ENCODE assay signal across 1 fruit fly cellular context in the genomic region with DNA sequence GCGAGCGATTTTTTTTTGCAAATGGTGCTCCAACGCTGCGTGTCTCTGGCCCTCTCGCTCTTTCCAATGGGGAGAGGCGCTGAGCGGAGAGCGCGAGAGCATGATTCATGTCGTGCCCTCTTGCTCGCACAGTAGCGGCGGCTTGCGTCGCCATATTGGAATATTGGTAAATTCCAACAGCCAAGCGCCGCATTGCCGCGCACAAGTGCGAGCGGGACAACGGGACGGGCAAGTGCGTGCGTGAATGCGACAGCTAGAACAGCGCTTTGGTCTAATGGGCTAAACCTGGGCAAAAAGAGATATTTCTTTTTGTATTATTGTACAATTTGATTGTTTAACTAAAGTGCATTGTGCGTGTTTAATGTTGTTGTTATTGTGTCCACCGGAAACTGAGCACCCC.
TF ChIP-seq lines count a peak whose summit lies in the region.

No protein-coding gene starts in this region.

TF ChIP-seq in whole organism, embryonic, 481 proteins besides CTCF, POLR2A, EP300 and RAD21 (continued from another document and continues in another):
- TF ChIP-seq CG2889 (GFP tag; IDR thresholded peaks at IDR 0.05; lab: Robert Waterston, UW) (no peak), CG7372 (GFP tag; IDR thresholded peaks at IDR 0.05; lab: Robert Waterston, UW) (peak; percentile 19; the same call in 1 of the 2 replicates), bbx (GFP tag; IDR thresholded peaks at IDR 0.05; lab: Robert Waterston, UW; ENCODE audit: partially characterized antibody) (peak; percentile 69), sisA (GFP tag; IDR thresholded peaks at IDR 0.05; lab: Robert Waterston, UW) (no peak), zfh1 (GFP tag; IDR thresholded peaks at IDR 0.05; lab: Robert Waterston, UW) (peak; percentile 47; the same call in 1 of the 3 replicates), cad (GFP tag; optimal IDR thresholded peaks at IDR 0.05; lab: Kevin White, UChicago) (no peak), CG13624 (GFP tag; optimal IDR thresholded peaks at IDR 0.05; lab: Kevin White, UChicago) (peak; percentile 38), klu (GFP tag; IDR thresholded peaks at IDR 0.05; lab: Robert Waterston, UW) (0 out of 2 replicates have a peak, but pooled peaks have one; percentile 12), scrt (GFP tag; optimal IDR thresholded peaks at IDR 0.05; lab: Kevin White, UChicago) (peak; percentile 55), MBD-R2 (GFP tag; IDR thresholded peaks at IDR 0.05; lab: Robert Waterston, UW) (peak; percentile 30; the same call in 1 of the 2 replicates), bsh (GFP tag; optimal IDR thresholded peaks at IDR 0.05; lab: Kevin White, UChicago) (peak in 1 of 2 experiments; percentile 11), Atf-2 (GFP tag; optimal IDR thresholded peaks at IDR 0.05; lab: Kevin White, UChicago) (no peak), CG17385 (GFP tag; optimal IDR thresholded peaks at IDR 0.05; lab: Kevin White, UChicago) (peak; percentile 13), CG15479 (GFP tag; optimal IDR thresholded peaks at IDR 0.05; lab: Kevin White, UChicago) (peak; percentile 82), Nf-YC (tag; optimal IDR thresholded peaks at IDR 0.05; lab: Kevin White, UChicago) (peak; percentile 89), HLH4C (GFP tag; IDR thresholded peaks at IDR 0.05; lab: Robert Waterston, UW; ENCODE audit: partially characterized antibody) (peak; percentile 35), B-H2 (GFP tag; optimal IDR thresholded peaks at IDR 0.05; lab: Kevin White, UChicago) (peak; percentile 64), CG17186 (GFP tag; optimal IDR thresholded peaks at IDR 0.05; lab: Kevin White, UChicago) (peak; percentile 30), CG14441 (GFP tag; IDR thresholded peaks at IDR 0.05; lab: Robert Waterston, UW) (0 out of 2 replicates have a peak, but pooled peaks have one; percentile 36), unpg (GFP tag; optimal IDR thresholded peaks at IDR 0.05; lab: Kevin White, UChicago) (no peak), CG17912 (GFP tag; optimal IDR thresholded peaks at IDR 0.05; lab: Kevin White, UChicago) (peak; percentile 6), nerfin-1 (tag; optimal IDR thresholded peaks at IDR 0.05; lab: Kevin White, UChicago) (peak; percentile 100), pfk (GFP tag; optimal IDR thresholded peaks at IDR 0.05; lab: Kevin White, UChicago) (peak; percentile 3), CG12219 (GFP tag; optimal IDR thresholded peaks at IDR 0.05; lab: Kevin White, UChicago) (peak; percentile 31), CoRest (tag; optimal IDR thresholded peaks at IDR 0.05; lab: Kevin White, UChicago) (peak; percentile 16), mld (GFP tag; IDR thresholded peaks at IDR 0.05; lab: Robert Waterston, UW; ENCODE audit: partially characterized antibody) (peak; percentile 74; the same call in 2 of the 3 replicates), inv (GFP tag; IDR thresholded peaks at IDR 0.05; lab: Robert Waterston, UW; ENCODE audit: partially characterized antibody) (peak; percentile 38), CG12299 (tag; optimal IDR thresholded peaks at IDR 0.05; lab: Kevin White, UChicago) (no peak), crol (GFP tag; IDR thresholded peaks at IDR 0.05; lab: Robert Waterston, UW) (peak; percentile 64), Meics (GFP tag; optimal IDR thresholded peaks at IDR 0.05; lab: Kevin White, UChicago) (peak; percentile 11), lab (GFP tag; optimal IDR thresholded peaks at IDR 0.05; lab: Kevin White, UChicago) (peak; percentile 58), PHDP (tag; optimal IDR thresholded peaks at IDR 0.05; lab: Kevin White, UChicago) (no peak), jumu (GFP tag; optimal IDR thresholded peaks at IDR 0.05; lab: Kevin White, UChicago) (peak; percentile 31), Hmr (GFP tag; optimal IDR thresholded peaks at IDR 0.05; lab: Kevin White, UChicago) (peak; percentile 39), GATAe (GFP tag; conservative IDR thresholded peaks at IDR 0.05; lab: Robert Waterston, UW) (peak; percentile 38; the same call in 1 of the 2 replicates), fd3F (GFP tag; optimal IDR thresholded peaks at IDR 0.05; lab: Kevin White, UChicago) (no peak), Max (GFP tag; optimal IDR thresholded peaks at IDR 0.05; lab: Kevin White, UChicago) (peak; percentile 29), CG6791 (GFP tag; IDR thresholded peaks at IDR 0.05; lab: Robert Waterston, UW; ENCODE audit: partially characterized antibody) (peak; percentile 65; the same call in 2 of the 3 replicates), oc (tag; optimal IDR thresholded peaks at IDR 0.05; lab: Kevin White, UChicago) (peak; percentile 4), gfzf (GFP tag; optimal IDR thresholded peaks at IDR 0.05; lab: Kevin White, UChicago) (no peak), CG17359 (tag; optimal IDR thresholded peaks at IDR 0.05; lab: Kevin White, UChicago) (no peak), CG32772 (GFP tag; IDR thresholded peaks at IDR 0.05; lab: Robert Waterston, UW) (peak; percentile 86), CG15601 (tag; optimal IDR thresholded peaks at IDR 0.05; lab: Kevin White, UChicago) (no peak), CG16779 (GFP tag; IDR thresholded peaks at IDR 0.05; lab: Robert Waterston, UW) (no peak), grau (tag; optimal IDR thresholded peaks at IDR 0.05; lab: Kevin White, UChicago) (peak; percentile 6), vnd (GFP tag; IDR thresholded peaks at IDR 0.05; lab: Robert Waterston, UW; ENCODE audit: partially characterized antibody) (peak; percentile 7; the same call in 1 of the 3 replicates), chinmo (GFP tag; IDR thresholded peaks at IDR 0.05; lab: Robert Waterston, UW; ENCODE audit: partially characterized antibody) (peak; percentile 78; the same call in 1 of the 4 replicates), insv (GFP tag; optimal IDR thresholded peaks at IDR 0.05; lab: Kevin White, UChicago) (peak in 1 of 2 experiments; percentile 62), CG8924 (tag; optimal IDR thresholded peaks at IDR 0.05; lab: Kevin White, UChicago) (peak; percentile 74), NfI (GFP tag; optimal IDR thresholded peaks at IDR 0.05; lab: Kevin White, UChicago) (peak; percentile 36), twi (tag; optimal IDR thresholded peaks at IDR 0.05; lab: Kevin White, UChicago) (peak; percentile 53), Hand (GFP tag; optimal IDR thresholded peaks at IDR 0.05; lab: Kevin White, UChicago) (peak; percentile 47), zen2 (GFP tag; IDR thresholded peaks at IDR 0.05; lab: Robert Waterston, UW; ENCODE audit: partially characterized antibody) (no peak), nmo (GFP tag; optimal IDR thresholded peaks at IDR 0.05; lab: Kevin White, UChicago) (peak; percentile 82), CG10654 (GFP tag; optimal IDR thresholded peaks at IDR 0.05; lab: Kevin White, UChicago) (no peak), CG6854 (GFP tag; optimal IDR thresholded peaks at IDR 0.05; lab: Kevin White, UChicago) (no peak), CG12659 (GFP tag; optimal IDR thresholded peaks at IDR 0.05; lab: Kevin White, UChicago) (peak; percentile 69), disco-r (GFP tag; optimal IDR thresholded peaks at IDR 0.05; lab: Kevin White, UChicago) (peak; percentile 26), eyg (GFP tag; optimal IDR thresholded peaks at IDR 0.05; lab: Kevin White, UChicago) (no peak), nom (GFP tag; optimal IDR thresholded peaks at IDR 0.05; lab: Kevin White, UChicago) (peak; percentile 48), Xbp1 (GFP tag; optimal IDR thresholded peaks at IDR 0.05; lab: Kevin White, UChicago) (peak; percentile 13), yki (optimal IDR thresholded peaks at IDR 0.05; lab: Kevin White, UChicago) (peak; percentile 27), kay (GFP tag; optimal IDR thresholded peaks at IDR 0.05; lab: Kevin White, UChicago) (peak; percentile 93), cg (GFP tag; optimal IDR thresholded peaks at IDR 0.05; lab: Kevin White, UChicago) (peak; percentile 48), Mad (GFP tag; optimal IDR thresholded peaks at IDR 0.05; lab: Kevin White, UChicago) (no peak), vvl (GFP tag; IDR thresholded peaks at IDR 0.05; lab: Robert Waterston, UW) (peak; percentile 35; the same call in 1 of the 2 replicates), CG9727 (GFP tag; optimal IDR thresholded peaks at IDR 0.05; lab: Kevin White, UChicago) (peak; percentile 2), tll (GFP tag; optimal IDR thresholded peaks at IDR 0.05; lab: Kevin White, UChicago) (peak in 1 of 2 experiments; percentile 76), dmrt99B (tag; optimal IDR thresholded peaks at IDR 0.05; lab: Kevin White, UChicago) (peak; percentile 22), nerfin-2 (GFP tag; IDR thresholded peaks at IDR 0.05; lab: Robert Waterston, UW; ENCODE audit: partially characterized antibody) (0 out of 2 replicates have a peak, but pooled peaks have one; percentile 42), otp (GFP tag; IDR thresholded peaks at IDR 0.05; lab: Robert Waterston, UW) (0 out of 3 replicates have a peak, but pooled peaks have one; percentile 23), MESR4 (GFP tag; optimal IDR thresholded peaks at IDR 0.05; lab: Kevin White, UChicago) (peak; percentile 13), ken (GFP tag; IDR thresholded peaks at IDR 0.05; lab: Robert Waterston, UW) (no peak), MTF-1 (GFP tag; optimal IDR thresholded peaks at IDR 0.05; lab: Kevin White, UChicago; ENCODE audit: borderline replicate concordance) (peak; percentile 16), CG4730 (GFP tag; IDR thresholded peaks at IDR 0.05; lab: Robert Waterston, UW) (no peak), Bgb (GFP tag; IDR thresholded peaks at IDR 0.05; lab: Robert Waterston, UW; ENCODE audit: partially characterized antibody) (peak; percentile 72), CG30020 (tag; optimal IDR thresholded peaks at IDR 0.05; lab: Kevin White, UChicago) (peak; percentile 19), HmgD (GFP tag; optimal IDR thresholded peaks at IDR 0.05; lab: Kevin White, UChicago) (peak; percentile 45), Dfd (GFP tag; optimal IDR thresholded peaks at IDR 0.05; lab: Kevin White, UChicago) (no peak), ara (GFP tag; IDR thresholded peaks at IDR 0.05; lab: Robert Waterston, UW) (peak; percentile 61), Ada2b (GFP tag; IDR thresholded peaks at IDR 0.05; lab: Robert Waterston, UW) (peak; percentile 15; the same call in 1 of the 2 replicates), chn (GFP tag; optimal IDR thresholded peaks at IDR 0.05; lab: Kevin White, UChicago) (peak; percentile 25), Hr51 (GFP tag; optimal IDR thresholded peaks at IDR 0.05; lab: Kevin White, UChicago) (peak in 1 of 2 experiments; percentile 13), Dip3 (GFP tag; optimal IDR thresholded peaks at IDR 0.05; lab: Kevin White, UChicago) (peak; percentile 12), CG8765 (GFP tag; IDR thresholded peaks at IDR 0.05; lab: Robert Waterston, UW) (0 out of 2 replicates have a peak, but pooled peaks have one; percentile 59), HLH3B (GFP tag; IDR thresholded peaks at IDR 0.05; lab: Robert Waterston, UW) (0 out of 2 replicates have a peak, but pooled peaks have one; percentile 16), CG12104 (GFP tag; optimal IDR thresholded peaks at IDR 0.05; lab: Kevin White, UChicago) (no peak), Elba2 (GFP tag; optimal IDR thresholded peaks at IDR 0.05; lab: Kevin White, UChicago) (peak; percentile 98), CG14014 (GFP tag; IDR thresholded peaks at IDR 0.05; lab: Robert Waterston, UW) (0 out of 2 replicates have a peak, but pooled peaks have one; percentile 27), bigmax (GFP tag; optimal IDR thresholded peaks at IDR 0.05; lab: Kevin White, UChicago) (peak; percentile 29), sna (GFP tag; IDR thresholded peaks at IDR 0.05; lab: Robert Waterston, UW; ENCODE audit: partially characterized antibody) (no peak), sd (tag; optimal IDR thresholded peaks at IDR 0.05; lab: Kevin White, UChicago) (peak; percentile 100), p53 (GFP tag; optimal IDR thresholded peaks at IDR 0.05; lab: Kevin White, UChicago) (no peak), E2f1 (GFP tag; IDR thresholded peaks at IDR 0.05; lab: Robert Waterston, UW) (peak; percentile 24; the same call in 1 of the 2 replicates), CG18599 (GFP tag; optimal IDR thresholded peaks at IDR 0.05; lab: Kevin White, UChicago) (peak; percentile 42), Nf-YB (GFP tag; optimal IDR thresholded peaks at IDR 0.05; lab: Kevin White, UChicago) (peak; percentile 49), CG14860 (GFP tag; IDR thresholded peaks at IDR 0.05; lab: Robert Waterston, UW; ENCODE audit: partially characterized antibody) (peak; percentile 61; the same call in 2 of the 3 replicates), CG7963 (GFP tag; IDR thresholded peaks at IDR 0.05; lab: Robert Waterston, UW; ENCODE audit: partially characterized antibody) (0 out of 3 replicates have a peak, but pooled peaks have one; percentile 31), CG1832 (GFP tag; optimal IDR thresholded peaks at IDR 0.05; lab: Kevin White, UChicago) (peak; percentile 99), YL-1 (GFP tag; optimal IDR thresholded peaks at IDR 0.05; lab: Kevin White, UChicago) (peak; percentile 97), CG8290 (GFP tag; optimal IDR thresholded peaks at IDR 0.05; lab: Kevin White, UChicago) (peak; percentile 30), CG8290 (tag; optimal IDR thresholded peaks at IDR 0.05; lab: Kevin White, UChicago) (peak; percentile 20 to 79), CG34422 (GFP tag; IDR thresholded peaks at IDR 0.05; lab: Robert Waterston, UW) (peak; percentile 90), knrl (GFP tag; IDR thresholded peaks at IDR 0.05; lab: Robert Waterston, UW; ENCODE audit: partially characterized antibody) (peak; percentile 41; the same call in 2 of the 3 replicates), sens (GFP tag; lab: Kevin White, UChicago) (peak; percentile 78), CG6813 (GFP tag; optimal IDR thresholded peaks at IDR 0.05; lab: Kevin White, UChicago) (peak; percentile 19), CG34224 (GFP tag; IDR thresholded peaks at IDR 0.05; lab: Robert Waterston, UW; ENCODE audit: partially characterized antibody) (0 out of 3 replicates have a peak, but pooled peaks have one; percentile 35), sug (tag; optimal IDR thresholded peaks at IDR 0.05; lab: Kevin White, UChicago) (peak; percentile 48), pzg (GFP tag; optimal IDR thresholded peaks at IDR 0.05; lab: Kevin White, UChicago) (peak; percentile 28), Pdp1 (GFP tag; optimal IDR thresholded peaks at IDR 0.05; lab: Kevin White, UChicago) (peak in 1 of 2 experiments; percentile 14), Bteb2 (GFP tag; optimal IDR thresholded peaks at IDR 0.05; lab: Kevin White, UChicago) (no peak), CG9215 (GFP tag; IDR thresholded peaks at IDR 0.05; lab: Robert Waterston, UW) (peak; percentile 21; the same call in 1 of the 2 replicates), Opbp (GFP tag; IDR thresholded peaks at IDR 0.05; lab: Robert Waterston, UW; ENCODE audit: partially characterized antibody) (peak; percentile 80), CG2199 (GFP tag; IDR thresholded peaks at IDR 0.05; lab: Robert Waterston, UW) (0 out of 3 replicates have a peak, but pooled peaks have one; percentile 43), Optix (GFP tag; IDR thresholded peaks at IDR 0.05; lab: Robert Waterston, UW) (no peak), CG4707 (GFP tag; optimal IDR thresholded peaks at IDR 0.05; lab: Kevin White, UChicago) (no peak), gcm2 (GFP tag; optimal IDR thresholded peaks at IDR 0.05; lab: Kevin White, UChicago) (peak; percentile 51)
